Fruit fly (Drosophila melanogaster): Measurements from ENCODE around the gene CG6928.

The CG6928 gene

DNA sequence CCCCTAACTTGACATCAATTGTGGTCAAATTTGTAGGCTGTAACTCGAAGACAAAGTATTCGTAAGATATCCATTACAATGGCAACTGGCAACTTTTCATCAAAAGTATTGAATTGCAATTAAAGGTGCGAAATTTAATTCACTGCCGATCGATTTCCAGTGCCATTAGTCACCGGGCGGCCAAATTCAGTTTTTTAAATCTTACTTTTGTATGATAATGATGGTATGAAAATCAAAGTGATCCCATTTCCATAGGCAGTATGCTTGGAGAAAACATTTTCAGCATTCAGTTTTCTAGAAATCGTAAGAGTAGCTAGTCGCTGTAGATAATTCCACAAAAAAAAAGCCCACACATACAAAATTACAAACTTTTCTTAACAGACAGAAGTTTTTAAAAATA, 41.3 kb downstream of the CG6928 start, which contains the start of gene CG43638:
TSS of gene CG43638 (plus strand) at position 301 of the 400 bp plus-strand sequence.
- TF ChIP-seq h (GFP tag; optimal IDR thresholded peaks at IDR 0.05) (no peak), sv (GFP tag; optimal IDR thresholded peaks at IDR 0.05) (no peak), Dfd (GFP tag; optimal IDR thresholded peaks at IDR 0.05) (no peak), psq (GFP tag; optimal IDR thresholded peaks at IDR 0.05) (no peak), usp (GFP tag; optimal IDR thresholded peaks at IDR 0.05) (no peak), Hr83 (GFP tag; optimal IDR thresholded peaks at IDR 0.05; ENCODE audit: poor library complexity, severe bottlenecking) (no peak)

DNA sequence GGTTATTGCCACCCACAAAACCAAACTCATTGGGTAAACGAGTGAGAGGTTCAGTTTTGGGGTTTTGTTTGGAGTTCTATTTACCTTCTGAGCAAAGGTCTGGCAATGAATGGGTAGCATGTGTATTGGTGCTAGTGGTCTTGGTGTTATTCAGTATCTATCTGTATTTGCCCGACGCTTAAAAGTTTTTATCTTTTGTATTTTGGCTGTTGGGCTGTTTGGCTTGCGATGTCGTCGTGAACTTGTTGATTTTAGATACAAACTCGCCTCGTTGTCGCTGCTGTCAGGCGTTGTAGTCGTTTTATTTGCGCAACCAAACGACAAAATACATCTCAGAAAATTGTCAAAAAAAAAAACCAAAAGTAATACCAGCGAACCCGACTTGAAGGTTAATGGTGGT, 42.5 kb downstream of the CG6928 start:
- TF ChIP-seq rgr (GFP tag; optimal IDR thresholded peaks at IDR 0.05), result peak; percentile 1
- TF ChIP-seq sv (GFP tag; optimal IDR thresholded peaks at IDR 0.05), result no peak

DNA sequence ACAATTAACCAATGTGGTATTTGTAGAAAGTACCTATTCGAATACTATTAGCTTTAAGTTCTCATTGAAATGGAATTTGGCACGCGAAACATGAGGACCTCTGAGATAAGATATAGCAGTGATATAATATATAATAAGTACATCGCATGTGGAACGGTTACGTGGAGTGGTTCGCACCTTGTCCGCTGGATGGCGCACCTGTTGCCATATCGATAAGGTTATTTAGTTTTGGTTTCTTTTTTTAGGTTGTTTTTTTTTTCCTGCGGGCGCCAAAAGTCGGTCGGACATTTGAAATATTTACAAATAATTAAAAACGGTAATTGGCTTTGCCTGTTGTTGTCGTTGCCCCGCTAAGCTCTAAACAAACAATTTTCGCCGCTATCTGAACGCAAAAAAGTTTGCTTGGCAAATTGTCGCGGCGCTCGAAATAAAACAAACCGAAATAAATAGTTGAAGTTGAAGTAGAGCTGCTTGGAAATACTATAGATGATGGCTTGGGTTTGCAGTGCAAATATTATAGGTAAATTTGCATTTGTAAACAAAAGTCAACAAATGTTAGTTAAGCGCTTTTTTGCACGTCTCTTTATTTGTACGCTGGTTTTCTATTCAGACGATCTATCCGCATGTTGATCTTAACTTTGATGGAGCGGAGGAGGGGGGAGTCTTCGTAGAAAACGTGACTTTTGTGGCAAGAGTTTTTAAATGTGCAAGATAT, 46.8 kb downstream of the CG6928 start:
- TF ChIP-seq foxo (GFP tag; optimal IDR thresholded peaks at IDR 0.05) (no peak), OdsH (GFP tag; optimal IDR thresholded peaks at IDR 0.05) (no peak), usp (GFP tag; optimal IDR thresholded peaks at IDR 0.05) (no peak), pan (optimal IDR thresholded peaks at IDR 0.05) (no peak), h (GFP tag; optimal IDR thresholded peaks at IDR 0.05) (peak; percentile 10)

DNA sequence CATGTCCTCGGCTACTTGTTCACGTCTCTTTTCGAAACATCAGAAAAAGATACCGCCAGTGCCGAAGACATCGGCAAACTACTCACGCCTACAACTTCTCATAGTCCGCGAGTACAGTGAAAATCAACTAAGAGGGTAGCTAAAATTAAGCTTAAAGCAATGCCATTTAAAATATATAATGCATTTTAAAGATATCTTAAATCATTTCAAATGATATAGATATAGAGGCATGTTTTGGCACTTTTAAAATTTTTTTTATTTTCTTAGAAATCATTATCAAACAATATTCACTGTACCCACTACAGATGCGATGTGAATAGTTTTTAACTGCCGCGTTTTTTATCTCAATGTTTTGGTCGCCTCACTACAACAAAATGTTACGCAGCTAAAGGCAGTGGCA, 47.7 kb downstream of the CG6928 start:
- TF ChIP-seq foxo (GFP tag; optimal IDR thresholded peaks at IDR 0.05) (no peak), Jra (GFP tag; optimal IDR thresholded peaks at IDR 0.05) (no peak), jim (GFP tag; optimal IDR thresholded peaks at IDR 0.05) (no peak), dsf (GFP tag; optimal IDR thresholded peaks at IDR 0.05; ENCODE audit: borderline replicate concordance) (no peak), h (GFP tag; optimal IDR thresholded peaks at IDR 0.05) (no peak), Hr78 (GFP tag; optimal IDR thresholded peaks at IDR 0.05) (no peak), CG32264 (GFP tag; optimal IDR thresholded peaks at IDR 0.05) (no peak), psq (GFP tag; optimal IDR thresholded peaks at IDR 0.05) (no peak), dmrt93B (GFP tag; optimal IDR thresholded peaks at IDR 0.05) (no peak), Dfd (GFP tag; optimal IDR thresholded peaks at IDR 0.05) (no peak), HLH106 (tag; optimal IDR thresholded peaks at IDR 0.05) (no peak), brk (GFP tag; optimal IDR thresholded peaks at IDR 0.05) (no peak), sage (GFP tag; optimal IDR thresholded peaks at IDR 0.05) (no peak), fru (GFP tag; optimal IDR thresholded peaks at IDR 0.05) (no peak)

DNA sequence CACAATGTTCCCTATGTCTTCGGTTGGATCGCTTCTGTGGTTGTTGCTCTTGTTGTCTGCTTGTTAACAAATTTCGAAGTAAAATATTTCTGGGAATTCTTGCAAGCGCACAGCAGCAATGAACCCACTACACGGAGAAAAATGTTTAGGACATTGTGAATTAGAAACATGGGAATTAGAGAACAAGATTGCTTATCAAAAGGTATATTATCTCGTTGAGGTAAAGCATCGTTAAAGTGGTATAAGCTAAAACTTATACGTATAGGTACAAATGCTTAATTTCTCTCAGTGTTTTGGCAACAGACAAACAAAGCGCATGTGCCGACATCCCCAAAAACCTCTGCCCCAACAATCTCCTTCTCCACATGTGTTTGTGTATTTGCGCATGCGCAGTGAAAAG, 50.7 kb downstream of the CG6928 start:
- TF ChIP-seq N (GFP tag; optimal IDR thresholded peaks at IDR 0.05), result no peak
- no peak for TF ChIP-seq sv (GFP tag; optimal IDR thresholded peaks at IDR 0.05)
- peak; percentile 68 for TF ChIP-seq sage (GFP tag; optimal IDR thresholded peaks at IDR 0.05)
- TF ChIP-seq Mio (GFP tag; optimal IDR thresholded peaks at IDR 0.05), result no peak
- TF ChIP-seq dsf (GFP tag; optimal IDR thresholded peaks at IDR 0.05; ENCODE audit: borderline replicate concordance), result peak; percentile 28
- peak; percentile 93 for TF ChIP-seq br (GFP tag; optimal IDR thresholded peaks at IDR 0.05)
- no peak for TF ChIP-seq Vsx2 (GFP tag; optimal IDR thresholded peaks at IDR 0.05; ENCODE audit: partially characterized antibody)
- no peak for TF ChIP-seq Dif (GFP tag; optimal IDR thresholded peaks at IDR 0.05; ENCODE audit: partially characterized antibody)
- peak; percentile 74 for TF ChIP-seq CrebA (GFP tag; optimal IDR thresholded peaks at IDR 0.05; ENCODE audit: borderline replicate concordance)
- no peak for TF ChIP-seq GATAd (GFP tag; optimal IDR thresholded peaks at IDR 0.05)
- peak; percentile 82 for TF ChIP-seq CG9705 (GFP tag; optimal IDR thresholded peaks at IDR 0.05)
- no peak for TF ChIP-seq Dfd (GFP tag; optimal IDR thresholded peaks at IDR 0.05)
- peak; percentile 96 for TF ChIP-seq h (GFP tag; optimal IDR thresholded peaks at IDR 0.05)
- peak; percentile 90 for TF ChIP-seq HLH106 (tag; optimal IDR thresholded peaks at IDR 0.05)
- peak; percentile 91 for TF ChIP-seq ey (GFP tag; optimal IDR thresholded peaks at IDR 0.05)
- no peak for TF ChIP-seq dl (GFP tag; optimal IDR thresholded peaks at IDR 0.05; ENCODE audit: insufficient read depth in 1 of 2, partially characterized antibody in 2 of 2)
- TF ChIP-seq rgr (GFP tag; optimal IDR thresholded peaks at IDR 0.05), result peak; percentile 92
- TF ChIP-seq Jra (GFP tag; optimal IDR thresholded peaks at IDR 0.05), result peak; percentile 70
- TF ChIP-seq Hnf4 (GFP tag; optimal IDR thresholded peaks at IDR 0.05), result peak; percentile 93
- no peak for TF ChIP-seq Hr78 (GFP tag; optimal IDR thresholded peaks at IDR 0.05)
- peak; percentile 88 for TF ChIP-seq Sp1 (GFP tag; optimal IDR thresholded peaks at IDR 0.05)
- TF ChIP-seq psq (GFP tag; optimal IDR thresholded peaks at IDR 0.05), result peak; percentile 87
- TF ChIP-seq woc (GFP tag; optimal IDR thresholded peaks at IDR 0.05), result peak; percentile 93
- TF ChIP-seq fru (GFP tag; optimal IDR thresholded peaks at IDR 0.05), result peak; percentile 95
- no peak for TF ChIP-seq Myc (optimal IDR thresholded peaks at IDR 0.05)
- TF ChIP-seq lola (GFP tag; optimal IDR thresholded peaks at IDR 0.05), result no peak
- peak; percentile 24 for TF ChIP-seq Hr83 (GFP tag; optimal IDR thresholded peaks at IDR 0.05; ENCODE audit: poor library complexity, severe bottlenecking)
- no peak for TF ChIP-seq jim (GFP tag; optimal IDR thresholded peaks at IDR 0.05)
- peak; percentile 84 for TF ChIP-seq CG32264 (GFP tag; optimal IDR thresholded peaks at IDR 0.05)
- peak; percentile 89 for TF ChIP-seq tai (GFP tag; optimal IDR thresholded peaks at IDR 0.05)
- TF ChIP-seq Rel (GFP tag; optimal IDR thresholded peaks at IDR 0.05), result peak; percentile 90
- peak; percentile 50 for TF ChIP-seq Rel (tag; optimal IDR thresholded peaks at IDR 0.05)
- TF ChIP-seq brk (GFP tag; optimal IDR thresholded peaks at IDR 0.05), result peak; percentile 81
- peak; percentile 82 to 95 for TF ChIP-seq foxo (GFP tag; optimal IDR thresholded peaks at IDR 0.05)
- TF ChIP-seq OdsH (GFP tag; optimal IDR thresholded peaks at IDR 0.05), result peak; percentile 90
- TF ChIP-seq pan (optimal IDR thresholded peaks at IDR 0.05), result no peak

Data from whole organism, wandering third instar larva.